Worm (Caenorhabditis elegans): ENCODE results near the gene ZK180.8.

Gene ZK180.8

ce11 chrIV:4468046-4468727, 43.3 kb downstream of the ZK180.8 start:
- no peak for TF ChIP-seq klf-2 (GFP tag; conservative IDR thresholded peaks at IDR 0.05)
- no peak for TF ChIP-seq cog-1 (tag; optimal IDR thresholded peaks at IDR 0.05)
- no peak for TF ChIP-seq T22C8.4 (GFP tag; IDR thresholded peaks at IDR 0.05)
- TF ChIP-seq ref-1 (GFP tag; conservative IDR thresholded peaks at IDR 0.05): no peak
- TF ChIP-seq ztf-23 (GFP tag; IDR thresholded peaks at IDR 0.05): no peak
- no peak for TF ChIP-seq med-1 (GFP tag; optimal IDR thresholded peaks at IDR 0.05; ENCODE audit: insufficient read depth)
- TF ChIP-seq tab-1 (GFP tag; IDR thresholded peaks at IDR 0.05): no peak
- 0 out of 2 replicates have a peak, but pooled peaks have one; percentile 17 for TF ChIP-seq ztf-29 (GFP tag; IDR thresholded peaks at IDR 0.05)
- TF ChIP-seq flt-1 (GFP tag; IDR thresholded peaks at IDR 0.05): no peak

DNA sequence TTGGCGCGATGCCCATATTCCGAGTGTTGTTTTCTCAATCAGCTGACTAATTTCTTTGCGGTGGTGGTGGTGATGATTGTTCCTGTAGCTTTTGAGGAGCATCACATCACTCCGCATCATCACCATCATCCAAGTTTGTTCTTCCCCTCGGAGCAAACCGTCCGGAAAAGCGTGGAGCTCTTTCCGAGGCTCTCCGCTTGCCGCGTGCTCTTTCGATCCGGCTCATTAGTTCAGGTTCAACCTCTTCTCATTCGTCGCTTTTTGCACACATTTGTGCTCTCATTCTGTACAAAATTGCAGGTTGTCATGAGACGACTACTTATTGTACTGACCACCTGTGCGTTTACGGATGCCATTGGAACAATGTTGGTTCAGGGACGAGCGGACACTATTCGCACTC, 46.3 kb downstream of the ZK180.8 start, which contains the start of gene M01H9.5:
M01H9.5 (plus strand) TSS at position 301 of the 400 bp plus-strand sequence.
- no peak for TF ChIP-seq cog-1 (tag; optimal IDR thresholded peaks at IDR 0.05)
- TF ChIP-seq flt-1 (GFP tag; IDR thresholded peaks at IDR 0.05): no peak
- TF ChIP-seq tab-1 (GFP tag; IDR thresholded peaks at IDR 0.05): no peak
- TF ChIP-seq klf-2 (GFP tag; conservative IDR thresholded peaks at IDR 0.05): no peak
- TF ChIP-seq T22C8.4 (GFP tag; IDR thresholded peaks at IDR 0.05): no peak
- TF ChIP-seq med-1 (GFP tag; optimal IDR thresholded peaks at IDR 0.05; ENCODE audit: insufficient read depth): no peak
- TF ChIP-seq ztf-23 (GFP tag; IDR thresholded peaks at IDR 0.05): no peak
- no peak for TF ChIP-seq ztf-29 (GFP tag; IDR thresholded peaks at IDR 0.05)
- TF ChIP-seq ref-1 (GFP tag; conservative IDR thresholded peaks at IDR 0.05): no peak

ce11 chrIV:4463132-4463531, 48.4 kb downstream of the ZK180.8 start, which contains the start of gene M01H9.2:
TSS of gene M01H9.2 (minus strand) at chrIV:4463232.
- TF ChIP-seq cog-1 (tag; optimal IDR thresholded peaks at IDR 0.05) (no peak), T22C8.4 (GFP tag; IDR thresholded peaks at IDR 0.05) (no peak), ztf-29 (GFP tag; IDR thresholded peaks at IDR 0.05) (no peak), tab-1 (GFP tag; IDR thresholded peaks at IDR 0.05) (no peak), ztf-23 (GFP tag; IDR thresholded peaks at IDR 0.05) (no peak), klf-2 (GFP tag; conservative IDR thresholded peaks at IDR 0.05) (no peak), med-1 (GFP tag; optimal IDR thresholded peaks at IDR 0.05; ENCODE audit: insufficient read depth) (no peak), flt-1 (GFP tag; IDR thresholded peaks at IDR 0.05) (no peak), ref-1 (GFP tag; conservative IDR thresholded peaks at IDR 0.05) (no peak)
